Worm (Caenorhabditis elegans) whole organism, L4 larva: ENCODE results near the gene T22B2.5.

Experiments used
- D1046.2 ChIP-seq: fragments of 200-800 bp; sonication (Bioruptor generic); IDR thresholded peaks from 2 replicates; pipeline ENCODE4 v1.3.6; 2022; ENCODE audit warnings: missing genetic modification characterization, missing compliant biosample characterization
- R02D3.7 ChIP-seq: fragments of 150-350 bp; sonication (generic microtip); optimal IDR thresholded peaks from 3 replicates; lab custom pipeline; 2014; ENCODE audit warnings: missing biosample characterization, missing genetic modification characterization
- Y105C5A.15 ChIP-seq: fragments of 200-800 bp; sonication (Bioruptor generic); IDR thresholded peaks from 2 replicates; pipeline ENCODE4 v1.3.6; 2022; ENCODE audit warnings: missing genetic modification characterization, missing compliant biosample characterization
- aha-1 ChIP-seq: fragments of 150-350 bp; peaks from one replicate; lab custom pipeline; 2014; ENCODE audit warnings: missing biosample characterization, missing genetic modification characterization
- attf-4 ChIP-seq: sonication (generic microtip); optimal IDR thresholded peaks from 3 replicates; lab custom pipeline; 2017; ENCODE audit warnings: missing biosample characterization, missing genetic modification characterization
- ceh-20 ChIP-seq: fragments of 200-800 bp; sonication (Bioruptor generic); IDR thresholded peaks from 2 replicates; pipeline ENCODE4 v1.3.6; 2022; ENCODE audit warnings: missing genetic modification reagents, missing genetic modification characterization, missing compliant biosample characterization
- ces-1 ChIP-seq: fragments of 150-350 bp; sonication (generic microtip); optimal IDR thresholded peaks from 4 replicates; lab custom pipeline; 2014; ENCODE audit warnings: missing biosample characterization, missing genetic modification reagents, missing genetic modification characterization
- cey-2 ChIP-seq: sonication (generic microtip); optimal IDR thresholded peaks from 3 replicates; lab custom pipeline; 2017; ENCODE audit warnings: missing genetic modification characterization, mild to moderate bottlenecking, missing compliant biosample characterization, antibody characterized with exemption, borderline replicate concordance; ENCODE audit not compliant: insufficient read depth
- daf-16 ChIP-seq, 3 experiments: sonication (generic microtip); optimal IDR thresholded peaks; 2 replicates each; lab custom pipeline; 2016 to 2017; ENCODE audit warnings: missing genetic modification characterization in 3 of 3, missing genetic modification reagents in 3 of 3, mild to moderate bottlenecking in 2 of 3, missing compliant biosample characterization in 2 of 3, missing biosample characterization in 1 of 3, moderate library complexity in 1 of 3
- daf-19 ChIP-seq: fragments of 200-800 bp; sonication (Bioruptor generic); conservative IDR thresholded peaks from 2 replicates; pipeline ENCODE4 v1.3.6; 2022; ENCODE audit warnings: missing genetic modification characterization, missing compliant biosample characterization
- dmd-6 ChIP-seq: fragments of 200-800 bp; sonication (Bioruptor generic); IDR thresholded peaks from 2 replicates; pipeline ENCODE4 v1.3.6; 2022; ENCODE audit warnings: missing genetic modification reagents, missing genetic modification characterization, missing compliant biosample characterization
- dmd-8 ChIP-seq: fragments of 200-800 bp; sonication (Bioruptor generic); IDR thresholded peaks from 2 replicates; pipeline ENCODE4 v1.3.6; 2022; ENCODE audit warnings: missing genetic modification characterization, missing compliant biosample characterization
- dve-1 ChIP-seq: sonication (generic microtip); optimal IDR thresholded peaks from 2 replicates; lab custom pipeline; 2017; ENCODE audit warnings: antibody characterized with exemption, mild to moderate bottlenecking, missing genetic modification characterization, missing compliant biosample characterization; ENCODE audit not compliant: insufficient read depth
- egl-43 ChIP-seq: fragments of 200-800 bp; sonication (Bioruptor generic); IDR thresholded peaks from 2 replicates; pipeline ENCODE4 v1.3.6; 2022; ENCODE audit warnings: missing genetic modification reagents, missing genetic modification characterization, missing compliant biosample characterization
- fkh-10 ChIP-seq: fragments of 150-350 bp; optimal IDR thresholded peaks from 2 replicates; lab custom pipeline; 2014; ENCODE audit warnings: missing biosample characterization, missing genetic modification reagents, missing genetic modification characterization
- gei-8 ChIP-seq: fragments of 200-800 bp; sonication (Bioruptor generic); optimal IDR thresholded peaks from 2 replicates; lab custom pipeline; 2018; ENCODE audit warnings: mild to moderate bottlenecking, missing genetic modification characterization, missing compliant biosample characterization
- hif-1 ChIP-seq, 2 experiments: sonication (generic microtip); optimal IDR thresholded peaks; 2 replicates each; lab custom pipeline; 2016 to 2017; ENCODE audit warnings: missing compliant biosample characterization in 2 of 2, missing genetic modification characterization in 2 of 2, missing genetic modification reagents in 2 of 2, missing genotype in 2 of 2, mild to moderate bottlenecking in 1 of 2
- hlh-11 ChIP-seq: fragments of 200-800 bp; sonication (Bioruptor generic); optimal IDR thresholded peaks from 2 replicates; lab custom pipeline; 2018; ENCODE audit warnings: mild to moderate bottlenecking, missing genetic modification characterization, missing compliant biosample characterization
- hlh-30 ChIP-seq: sonication (generic microtip); optimal IDR thresholded peaks from 2 replicates; lab custom pipeline; 2017; ENCODE audit warnings: antibody characterized with exemption, mild to moderate bottlenecking, missing genetic modification characterization, missing compliant biosample characterization; ENCODE audit not compliant: insufficient read depth
- madf-9 ChIP-seq: fragments of 200-800 bp; sonication (Bioruptor generic); conservative IDR thresholded peaks from 2 replicates; pipeline ENCODE4 v1.3.6; 2022; ENCODE audit warnings: missing genetic modification reagents, missing genetic modification characterization, missing compliant biosample characterization
- mep-1 ChIP-seq: fragments of 150-350 bp; sonication (generic microtip); optimal IDR thresholded peaks from 3 replicates; lab custom pipeline; 2014; ENCODE audit warnings: missing biosample characterization, missing genetic modification characterization
- mxl-2 ChIP-seq: fragments of 200-800 bp; sonication (Bioruptor generic); conservative IDR thresholded peaks from 2 replicates; pipeline ENCODE4 v1.3.6; 2022; ENCODE audit warnings: missing genetic modification reagents, missing genetic modification characterization, missing compliant biosample characterization
- nhr-11 ChIP-seq: fragments of 150-350 bp; optimal IDR thresholded peaks from 2 replicates; lab custom pipeline; 2014; ENCODE audit warnings: missing biosample characterization, missing genetic modification characterization
- nhr-28 ChIP-seq: fragments of 150-350 bp; optimal IDR thresholded peaks from 2 replicates; lab custom pipeline; 2014; ENCODE audit warnings: missing biosample characterization, missing genetic modification characterization
- nhr-41 ChIP-seq: fragments of 200-800 bp; sonication (Bioruptor generic); IDR thresholded peaks from 2 replicates; pipeline ENCODE4 v1.3.6; 2022; ENCODE audit warnings: missing genetic modification reagents, missing genetic modification characterization, missing compliant biosample characterization
- nhr-48 ChIP-seq: sonication (generic microtip); optimal IDR thresholded peaks from 2 replicates; lab custom pipeline; 2016; ENCODE audit warnings: mild to moderate bottlenecking, missing genetic modification characterization, missing compliant biosample characterization
- nhr-76 ChIP-seq: fragments of 150-350 bp; optimal IDR thresholded peaks from 2 replicates; lab custom pipeline; 2014; ENCODE audit warnings: missing biosample characterization, missing genetic modification characterization
- php-3 ChIP-seq: fragments of 200-800 bp; sonication (Bioruptor generic); IDR thresholded peaks from 2 replicates; pipeline ENCODE4 v1.3.6; 2022; ENCODE audit warnings: missing genetic modification reagents, missing genetic modification characterization, missing compliant biosample characterization
- pqm-1 ChIP-seq: sonication (generic microtip); optimal IDR thresholded peaks from 2 replicates; lab custom pipeline; 2017; ENCODE audit warnings: missing biosample characterization, missing genetic modification characterization
- rbr-2 ChIP-seq: sonication (generic microtip); optimal IDR thresholded peaks from 2 replicates; lab custom pipeline; 2016; ENCODE audit warnings: missing genotype, missing genetic modification characterization, missing compliant biosample characterization
- unc-130 ChIP-seq: sonication (generic microtip); optimal IDR thresholded peaks from 2 replicates; lab custom pipeline; 2016; ENCODE audit warnings: missing genetic modification reagents, missing genetic modification characterization, missing compliant biosample characterization
- unc-62 ChIP-seq, 3 experiments: fragments of 150-350 bp in 1 of 3; sonication (generic microtip); optimal IDR thresholded peaks in 2 of 3; peaks in 1 of 3; 1 replicate in 1 of 3; 2 replicates in 2 of 3; lab custom pipeline; 2014 to 2017; ENCODE audit warnings: missing biosample characterization in 3 of 3, missing genetic modification characterization in 3 of 3, missing genetic modification reagents in 3 of 3, missing genotype in 1 of 3

The T22B2.5 gene

ce11 chrX:3945681-3946080, 34.5 kb upstream of the T22B2.5 start (continued):
- TF ChIP-seq php-3 (GFP tag; lab: Robert Waterston, UW): 0 out of 2 replicates have a peak, but pooled peaks have one; percentile 48

- TF ChIP-seq aha-1 (tag; lab: Kevin White, UChicago) (peak; percentile 24), hlh-30 (peak; percentile 25), fkh-10 (GFP tag; lab: Kevin White, UChicago) (peak; percentile 11), nhr-28 (tag; lab: Kevin White, UChicago) (no peak), daf-19 (GFP tag; lab: Robert Waterston, UW) (no peak)
Measured at ce11 chrX:3944961-3945587, 33.9 kb upstream of the T22B2.5 start.

ce11 chrX:3944073-3944472, 32.9 kb upstream of the T22B2.5 start:
- TF ChIP-seq hif-1 (tag; optimal IDR thresholded peaks at IDR 0.05; lab: Kevin White, UChicago) (peak in 1 of 2 experiments; percentile 16), ceh-20 (GFP tag; lab: Robert Waterston, UW) (no peak), pqm-1 (tag; lab: Kevin White, UChicago) (peak; percentile 25), ces-1 (GFP tag; lab: Kevin White, UChicago) (no peak), hlh-30 (peak; percentile 72), unc-62 (GFP tag; optimal IDR thresholded peaks at IDR 0.05 in 1 of 2; lab: Kevin White, UChicago) (peak in 1 of 2 experiments; percentile 22), unc-62 (tag; optimal IDR thresholded peaks at IDR 0.05; lab: Kevin White, UChicago) (no peak), dve-1 (tag; lab: Kevin White, UChicago) (peak; percentile 54), nhr-76 (no peak), daf-16 (GFP tag; optimal IDR thresholded peaks at IDR 0.05; lab: Kevin White, UChicago) (no peak), daf-16 (tag; optimal IDR thresholded peaks at IDR 0.05; lab: Kevin White, UChicago) (peak; percentile 69), hlh-11 (tag; lab: Kevin White, UChicago) (peak; percentile 70), dmd-6 (GFP tag; lab: Robert Waterston, UW) (peak; percentile 72), cey-2 (tag; lab: Kevin White, UChicago) (no peak), aha-1 (tag; lab: Kevin White, UChicago) (peak; percentile 64)

- no peak for TF ChIP-seq nhr-48 (tag; lab: Kevin White, UChicago)
- TF ChIP-seq egl-43: no peak
- TF ChIP-seq nhr-11 (tag; lab: Kevin White, UChicago): no peak
- TF ChIP-seq R02D3.7 (tag; lab: Kevin White, UChicago): no peak
- TF ChIP-seq attf-4 (tag; lab: Kevin White, UChicago): no peak
- TF ChIP-seq gei-8 (GFP tag; lab: Kevin White, UChicago): no peak
- TF ChIP-seq mxl-2: no peak
- no peak for TF ChIP-seq mep-1 (tag; lab: Kevin White, UChicago)
- TF ChIP-seq madf-9 (GFP tag; lab: Robert Waterston, UW): no peak
- TF ChIP-seq Y105C5A.15: no peak
- TF ChIP-seq unc-130 (GFP tag; lab: Kevin White, UChicago): no peak
- TF ChIP-seq daf-16 (GFP tag; optimal IDR thresholded peaks at IDR 0.05; lab: Kevin White, UChicago): no peak
- no peak for TF ChIP-seq daf-16 (tag; optimal IDR thresholded peaks at IDR 0.05; lab: Kevin White, UChicago)
- no peak for TF ChIP-seq nhr-41 (GFP tag; lab: Robert Waterston, UW)
- no peak for TF ChIP-seq rbr-2
- TF ChIP-seq fkh-10 (GFP tag; lab: Kevin White, UChicago): no peak
- TF ChIP-seq hlh-30: no peak
Measured at ce11 chrX:3943213-3943612, 32.0 kb upstream of the T22B2.5 start, which contains the start of gene ptp-4A2. ptp-4A2 (minus strand) TSS chrX:3943313.

ce11 chrX:3942267-3942666, 31.1 kb upstream of the T22B2.5 start, which contains the start of gene T19D2.13:
T19D2.13 (minus strand) TSS chrX:3942367.
- peak in 1 of 2 experiments; percentile 82 for TF ChIP-seq unc-62 (GFP tag; optimal IDR thresholded peaks at IDR 0.05 in 1 of 2; lab: Kevin White, UChicago)
- TF ChIP-seq unc-62 (tag; optimal IDR thresholded peaks at IDR 0.05; lab: Kevin White, UChicago): no peak
- TF ChIP-seq dmd-8 (GFP tag; lab: Robert Waterston, UW): no peak
- TF ChIP-seq D1046.2: 0 out of 2 replicates have a peak, but pooled peaks have one; percentile 26
